Fruit fly (Drosophila melanogaster): ENCODE results near the gene CG10862.

Gene CG10862

dm6 chr3L:3656867-3657266 is 2.3 kb upstream of the CG10862 start:
- TF ChIP-seq acj6 (GFP tag; optimal IDR thresholded peaks at IDR 0.05) (no peak), salr (GFP tag; optimal IDR thresholded peaks at IDR 0.05) (peak in 1 of 2 experiments; percentile 14), CG6808 (GFP tag; optimal IDR thresholded peaks at IDR 0.05) (no peak), Hr39 (GFP tag; optimal IDR thresholded peaks at IDR 0.05) (peak; percentile 2), topi (GFP tag; optimal IDR thresholded peaks at IDR 0.05) (no peak), CG6276 (GFP tag; optimal IDR thresholded peaks at IDR 0.05) (peak; percentile 76), CG1621 (tag; optimal IDR thresholded peaks at IDR 0.05) (peak; percentile 22), fd85E (GFP tag; optimal IDR thresholded peaks at IDR 0.05) (no peak), Ets21C (GFP tag; optimal IDR thresholded peaks at IDR 0.05) (no peak), Ets96B (tag; optimal IDR thresholded peaks at IDR 0.05) (peak; percentile 21), Eip75B (GFP tag; optimal IDR thresholded peaks at IDR 0.05) (no peak), fd59A (GFP tag; optimal IDR thresholded peaks at IDR 0.05) (peak; percentile 8), achi (GFP tag; optimal IDR thresholded peaks at IDR 0.05) (peak; percentile 56), CG4318 (GFP tag; optimal IDR thresholded peaks at IDR 0.05) (peak; percentile 73), Hr38 (GFP tag; optimal IDR thresholded peaks at IDR 0.05) (no peak), Met (GFP tag; optimal IDR thresholded peaks at IDR 0.05) (no peak), fkh (GFP tag; optimal IDR thresholded peaks at IDR 0.05) (no peak), CG11762 (GFP tag; optimal IDR thresholded peaks at IDR 0.05; ENCODE audit: insufficient read depth) (peak; percentile 4), Lpt (GFP tag; optimal IDR thresholded peaks at IDR 0.05) (peak; percentile 73), svp (GFP tag) (no peak), OdsH (GFP tag; optimal IDR thresholded peaks at IDR 0.05) (peak; percentile 39), CG34406 (GFP tag; optimal IDR thresholded peaks at IDR 0.05) (peak; percentile 8), CG16779 (tag; optimal IDR thresholded peaks at IDR 0.05) (no peak), CG6854 (GFP tag; optimal IDR thresholded peaks at IDR 0.05) (no peak), net (GFP tag; optimal IDR thresholded peaks at IDR 0.05) (peak; percentile 46), Blimp-1 (GFP tag; optimal IDR thresholded peaks at IDR 0.05) (no peak), ss (GFP tag; optimal IDR thresholded peaks at IDR 0.05) (peak in 1 of 2 experiments; percentile 6), spab (GFP tag; optimal IDR thresholded peaks at IDR 0.05) (peak; percentile 0), Gug (GFP tag; IDR thresholded peaks at IDR 0.05) (peak; percentile 50), pdm3 (GFP tag; optimal IDR thresholded peaks at IDR 0.05) (peak; percentile 50), Sox14 (GFP tag; optimal IDR thresholded peaks at IDR 0.05) (peak; percentile 20), CG6792 (GFP tag; optimal IDR thresholded peaks at IDR 0.05) (no peak), CG9139 (GFP tag; optimal IDR thresholded peaks at IDR 0.05) (no peak), CG10631 (GFP tag; optimal IDR thresholded peaks at IDR 0.05) (peak; percentile 41), CG32006 (GFP tag; optimal IDR thresholded peaks at IDR 0.05) (peak; percentile 85), dsx (GFP tag; optimal IDR thresholded peaks at IDR 0.05; ENCODE audit: poor library complexity, severe bottlenecking) (no peak), Sox102F (GFP tag; optimal IDR thresholded peaks at IDR 0.05) (no peak), CG3919 (GFP tag; optimal IDR thresholded peaks at IDR 0.05) (peak; percentile 53), CG10669 (GFP tag; optimal IDR thresholded peaks at IDR 0.05) (no peak), dac (GFP tag; optimal IDR thresholded peaks at IDR 0.05) (peak; percentile 73), Hr4 (GFP tag; optimal IDR thresholded peaks at IDR 0.05) (peak; percentile 90), eg (GFP tag; IDR thresholded peaks at IDR 0.05) (peak; percentile 88), CG8119 (GFP tag; IDR thresholded peaks at IDR 0.05) (peak; percentile 84), CG15336 (GFP tag; IDR thresholded peaks at IDR 0.05) (peak; percentile 89), CG7368 (GFP tag; optimal IDR thresholded peaks at IDR 0.05) (no peak), CG11294 (GFP tag; IDR thresholded peaks at IDR 0.05) (no peak), CG11902 (GFP tag; optimal IDR thresholded peaks at IDR 0.05) (no peak), CG6163 (GFP tag; IDR thresholded peaks at IDR 0.05) (peak; percentile 75), Eip78C (GFP tag) (peak; percentile 83), CG3032 (tag; optimal IDR thresholded peaks at IDR 0.05) (peak; percentile 16), lz (GFP tag; optimal IDR thresholded peaks at IDR 0.05) (no peak)

Measured in whole organism, prepupa.